Worm (Caenorhabditis elegans) whole organism, L4/young adult: ENCODE results near the gene pxmp-4.

Source experiments
- W03F9.2 ChIP-seq: fragments of 150-350 bp; optimal IDR thresholded peaks from 2 replicates; lab custom pipeline; 2014; ENCODE audit warnings: missing biosample characterization, missing genetic modification characterization
- dao-5 ChIP-seq: sonication (generic microtip); optimal IDR thresholded peaks from 2 replicates; lab custom pipeline; 2016; ENCODE audit warnings: missing genotype, missing genetic modification characterization, moderate library complexity, missing compliant biosample characterization
- him-1 ChIP-seq: sonication (generic microtip); optimal IDR thresholded peaks from 2 replicates; lab custom pipeline; 2016; ENCODE audit warnings: missing genotype, missing genetic modification reagents, missing genetic modification characterization, missing compliant biosample characterization

pxmp-4 gene

DNA sequence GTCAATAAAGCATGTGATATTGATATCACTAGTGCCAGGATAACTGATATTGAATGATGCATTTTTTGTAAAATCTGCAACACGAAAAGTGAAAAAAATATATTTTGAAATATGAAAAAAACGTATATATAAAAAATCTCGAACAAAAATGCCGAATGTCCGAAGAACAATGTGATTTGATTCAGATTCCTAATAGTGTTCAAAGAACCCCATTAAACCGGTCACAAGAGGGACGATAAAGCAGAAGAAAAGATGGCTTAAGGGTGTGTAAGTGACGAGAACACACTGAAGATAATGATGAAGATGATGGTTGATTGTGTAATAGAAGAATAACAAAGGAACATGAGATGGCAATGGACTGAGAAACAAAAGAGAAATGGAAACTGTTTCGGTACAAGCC lies 49.0 kb downstream of the pxmp-4 start, which contains the start of gene T21D12.14:
TSS of gene T21D12.14 (minus strand) at position 101 of the 400 bp plus-strand sequence.
- TF ChIP-seq him-1 (tag; lab: Kevin White, UChicago) (no peak), W03F9.2 (tag; lab: Kevin White, UChicago) (no peak), dao-5 (no peak)
